Worm (Caenorhabditis elegans) whole organism, mixed stage, embryonic: Measurements from ENCODE around the gene ubh-1.
A peak's percentile ranks its signal among the peaks of the same experiment; 100 is the strongest.

ENCODE experiments used
- M03D4.4 ChIP-seq: sonication (generic microtip); optimal IDR thresholded peaks from 2 replicates; lab custom pipeline; 2017; ENCODE audit warnings: mild to moderate bottlenecking, missing genetic modification characterization, missing compliant biosample characterization
- bed-3 ChIP-seq: fragments of 200-800 bp; sonication (Bioruptor generic); optimal IDR thresholded peaks from 3 replicates; lab custom pipeline; 2018; ENCODE audit warnings: mild to moderate bottlenecking, missing genetic modification characterization, moderate library complexity, missing compliant biosample characterization
- ceh-39 ChIP-seq: fragments of 150-350 bp; optimal IDR thresholded peaks from 2 replicates; lab custom pipeline; 2014; ENCODE audit warnings: missing biosample characterization, missing genetic modification characterization
- ceh-83 ChIP-seq: fragments of 200-800 bp; sonication (Bioruptor generic); optimal IDR thresholded peaks from 2 replicates; lab custom pipeline; 2018; ENCODE audit warnings: mild to moderate bottlenecking, missing genetic modification characterization, missing compliant biosample characterization
- ces-1 ChIP-seq: fragments of 150-350 bp; optimal IDR thresholded peaks from 2 replicates; lab custom pipeline; 2014; ENCODE audit warnings: missing biosample characterization, missing genetic modification reagents, missing genetic modification characterization
- cnd-1 ChIP-seq: fragments of 200-800 bp; sonication (Bioruptor generic); optimal IDR thresholded peaks from 2 replicates; lab custom pipeline; 2018; ENCODE audit warnings: mild to moderate bottlenecking, missing genetic modification characterization, missing compliant biosample characterization
- drap-1 ChIP-seq: fragments of 200-800 bp; sonication (Bioruptor generic); optimal IDR thresholded peaks from 3 replicates; lab custom pipeline; 2018; ENCODE audit warnings: mild to moderate bottlenecking, missing genetic modification characterization, missing compliant biosample characterization
- elt-1 ChIP-seq: sonication (generic microtip); optimal IDR thresholded peaks from 2 replicates; lab custom pipeline; 2017; ENCODE audit warnings: missing genetic modification characterization, mild to moderate bottlenecking, missing compliant biosample characterization, antibody characterized with exemption, moderate library complexity, borderline replicate concordance; ENCODE audit not compliant: insufficient read depth
- elt-3 ChIP-seq: fragments of 150-350 bp; optimal IDR thresholded peaks from 2 replicates; lab custom pipeline; 2014; ENCODE audit warnings: missing biosample characterization, missing genetic modification characterization
- flh-1 ChIP-seq: fragments of 200-800 bp; sonication (Bioruptor generic); optimal IDR thresholded peaks from 2 replicates; lab custom pipeline; 2018; ENCODE audit warnings: mild to moderate bottlenecking, missing genetic modification characterization, moderate library complexity, missing compliant biosample characterization
- ham-2 ChIP-seq: fragments of 200-800 bp; sonication (Bioruptor generic); optimal IDR thresholded peaks from 2 replicates; lab custom pipeline; 2018; ENCODE audit warnings: mild to moderate bottlenecking, missing genetic modification characterization, missing compliant biosample characterization
- lin-32 ChIP-seq: fragments of 200-800 bp; sonication (Bioruptor generic); optimal IDR thresholded peaks from 2 replicates; lab custom pipeline; 2018; ENCODE audit warnings: mild to moderate bottlenecking, missing genetic modification characterization, missing compliant biosample characterization
- mab-5 ChIP-seq: fragments of 150-350 bp; optimal IDR thresholded peaks from 2 replicates; lab custom pipeline; 2014; ENCODE audit warnings: missing biosample characterization, missing genetic modification characterization
- mep-1 ChIP-seq: fragments of 150-350 bp; optimal IDR thresholded peaks from 2 replicates; lab custom pipeline; 2017; ENCODE audit warnings: missing biosample characterization, missing genetic modification reagents, missing genetic modification characterization, inconsistent platforms
- mls-2 ChIP-seq: sonication (generic microtip); optimal IDR thresholded peaks from 2 replicates; lab custom pipeline; 2016; ENCODE audit warnings: mild to moderate bottlenecking, missing genetic modification characterization, moderate library complexity, missing compliant biosample characterization
- nhr-12 ChIP-seq: fragments of 150-350 bp; optimal IDR thresholded peaks from 2 replicates; lab custom pipeline; 2014; ENCODE audit warnings: missing biosample characterization, missing genetic modification characterization
- nhr-2 ChIP-seq: fragments of 150-350 bp; optimal IDR thresholded peaks from 2 replicates; lab custom pipeline; 2014; ENCODE audit warnings: missing biosample characterization, missing genetic modification characterization
- nhr-237 ChIP-seq: fragments of 150-350 bp; optimal IDR thresholded peaks from 2 replicates; lab custom pipeline; 2014; ENCODE audit warnings: missing biosample characterization, missing genetic modification characterization
- nhr-28 ChIP-seq: fragments of 150-350 bp; optimal IDR thresholded peaks from 2 replicates; lab custom pipeline; 2014; ENCODE audit warnings: missing biosample characterization, missing genetic modification characterization
- nhr-76 ChIP-seq: sonication (generic microtip); optimal IDR thresholded peaks from 2 replicates; lab custom pipeline; 2017; ENCODE audit warnings: missing biosample characterization, missing genetic modification characterization
- pha-4 ChIP-seq: fragments of 150-350 bp; optimal IDR thresholded peaks from 2 replicates; lab custom pipeline; 2018; ENCODE audit warnings: missing biosample characterization, missing genetic modification reagents, missing genetic modification characterization
- sem-2 ChIP-seq: fragments of 200-800 bp; sonication (Bioruptor generic); optimal IDR thresholded peaks from 2 replicates; lab custom pipeline; 2018; ENCODE audit warnings: mild to moderate bottlenecking, missing genetic modification characterization, missing compliant biosample characterization
- snpc-4 ChIP-seq: fragments of 150-350 bp; optimal IDR thresholded peaks from 2 replicates; lab custom pipeline; 2014; ENCODE audit warnings: missing biosample characterization, missing genetic modification characterization
- tbx-8 ChIP-seq: fragments of 200-800 bp; sonication (Bioruptor generic); optimal IDR thresholded peaks from 2 replicates; lab custom pipeline; 2018; ENCODE audit warnings: mild to moderate bottlenecking, missing genetic modification characterization, moderate library complexity, missing compliant biosample characterization
- unc-120 ChIP-seq: sonication (generic microtip); optimal IDR thresholded peaks from 2 replicates; lab custom pipeline; 2017; ENCODE audit warnings: missing genetic modification characterization, missing compliant biosample characterization; ENCODE audit not compliant: poor library complexity, severe bottlenecking
- unc-39 ChIP-seq: fragments of 150-350 bp; optimal IDR thresholded peaks from 2 replicates; lab custom pipeline; 2014; ENCODE audit warnings: missing biosample characterization, missing genetic modification characterization
- unc-62 ChIP-seq: fragments of 150-350 bp; optimal IDR thresholded peaks from 2 replicates; lab custom pipeline; 2014; ENCODE audit warnings: missing biosample characterization, missing genetic modification reagents, missing genetic modification characterization
- ztf-11 ChIP-seq: fragments of 150-350 bp; optimal IDR thresholded peaks from 2 replicates; lab custom pipeline; 2014; ENCODE audit warnings: missing biosample characterization, missing genetic modification characterization

ubh-1 gene

ce11 chrV:6504131-6504827 is 6.9 kb downstream of the ubh-1 start, which contains the start of gene moc-2:
TSS of gene moc-2 (minus strand) at chrV:6504181.
- TF ChIP-seq bed-3 = no peak
- no peak for TF ChIP-seq mep-1 (tag; lab: Kevin White, UChicago)
- no peak for TF ChIP-seq nhr-237 (tag; lab: Kevin White, UChicago)
- no peak for TF ChIP-seq ztf-11
- no peak for TF ChIP-seq ceh-83 (GFP tag; lab: Kevin White, UChicago)
- TF ChIP-seq nhr-2 (tag; lab: Kevin White, UChicago) = no peak
- no peak for TF ChIP-seq unc-62 (GFP tag; lab: Kevin White, UChicago)
- no peak for TF ChIP-seq ces-1
- no peak for TF ChIP-seq ham-2 (GFP tag; lab: Kevin White, UChicago)
- TF ChIP-seq unc-39 = no peak
- TF ChIP-seq, all 35 proteins: peak for 0

DNA sequence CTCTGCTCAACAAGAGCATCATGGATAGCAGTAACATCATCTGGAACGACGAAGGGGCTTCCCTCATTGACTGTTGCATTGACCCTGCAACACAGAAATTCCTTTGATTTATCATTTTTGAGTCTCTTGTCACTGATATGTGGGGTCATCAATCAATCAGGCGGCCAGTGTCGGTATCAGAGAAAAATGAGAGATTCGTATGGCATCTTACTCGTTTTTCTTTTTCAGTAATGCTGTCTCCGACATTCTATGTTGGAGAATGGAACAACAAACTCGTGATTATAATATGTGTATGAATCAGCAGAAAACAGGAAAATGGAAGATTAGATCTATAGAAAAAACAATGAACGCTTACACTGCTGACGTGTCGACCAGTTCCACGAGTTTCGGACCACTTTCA is 8.1 kb downstream of the ubh-1 start:
- TF ChIP-seq unc-120 (tag; lab: Kevin White, UChicago) = no peak
- TF ChIP-seq unc-62 (GFP tag; lab: Kevin White, UChicago) = peak; percentile 9

- TF ChIP-seq drap-1 (GFP tag; lab: Kevin White, UChicago) (no peak), flh-1 (no peak), cnd-1 (no peak), elt-1 (tag; lab: Kevin White, UChicago) (no peak), ham-2 (GFP tag; lab: Kevin White, UChicago) (no peak), mls-2 (no peak), sem-2 (GFP tag; lab: Kevin White, UChicago) (no peak), ceh-39 (tag; lab: Kevin White, UChicago) (no peak), mep-1 (tag; lab: Kevin White, UChicago) (no peak), nhr-237 (tag; lab: Kevin White, UChicago) (no peak), pha-4 (tag; lab: Kevin White, UChicago) (no peak), lin-32 (GFP tag; lab: Kevin White, UChicago) (no peak)
Observed at ce11 chrV:6498903-6499302, 12.3 kb downstream of the ubh-1 start, which contains the start of gene W01A11.1. TSS of gene W01A11.1 (plus strand) at chrV:6499224.

DNA sequence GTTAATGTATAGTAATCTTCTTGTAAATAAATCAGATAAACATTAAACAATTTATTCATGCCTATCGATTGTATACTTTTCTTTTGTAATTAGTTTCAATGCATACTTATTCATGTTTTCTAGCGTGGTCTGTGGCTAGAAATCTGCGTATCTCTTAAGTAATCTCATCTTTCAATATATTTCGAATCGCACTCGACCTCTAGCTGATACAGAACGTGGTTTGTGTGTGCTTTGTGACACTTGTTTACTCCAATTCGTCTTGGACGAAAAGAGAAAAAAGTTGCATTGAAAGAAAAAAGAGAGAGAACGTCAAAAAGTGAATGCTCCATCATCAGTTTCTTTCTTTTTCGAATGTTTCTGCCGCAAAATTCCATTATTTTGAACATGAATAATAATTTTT is 12.8 kb downstream of the ubh-1 start:
- TF ChIP-seq bed-3 (no peak), mab-5 (tag; lab: Kevin White, UChicago) (no peak), nhr-76 (tag; lab: Kevin White, UChicago) (no peak), M03D4.4 (tag; lab: Kevin White, UChicago) (no peak), elt-3 (tag; lab: Kevin White, UChicago) (no peak), tbx-8 (GFP tag; lab: Kevin White, UChicago) (no peak), sem-2 (GFP tag; lab: Kevin White, UChicago) (no peak), lin-32 (GFP tag; lab: Kevin White, UChicago) (no peak), flh-1 (no peak), nhr-12 (tag; lab: Kevin White, UChicago) (no peak), nhr-28 (no peak), snpc-4 (tag; lab: Kevin White, UChicago) (no peak), unc-39 (no peak), mls-2 (no peak), nhr-2 (tag; lab: Kevin White, UChicago) (no peak), ztf-11 (no peak)
- TF ChIP-seq, all 35 proteins: peak for 0

DNA sequence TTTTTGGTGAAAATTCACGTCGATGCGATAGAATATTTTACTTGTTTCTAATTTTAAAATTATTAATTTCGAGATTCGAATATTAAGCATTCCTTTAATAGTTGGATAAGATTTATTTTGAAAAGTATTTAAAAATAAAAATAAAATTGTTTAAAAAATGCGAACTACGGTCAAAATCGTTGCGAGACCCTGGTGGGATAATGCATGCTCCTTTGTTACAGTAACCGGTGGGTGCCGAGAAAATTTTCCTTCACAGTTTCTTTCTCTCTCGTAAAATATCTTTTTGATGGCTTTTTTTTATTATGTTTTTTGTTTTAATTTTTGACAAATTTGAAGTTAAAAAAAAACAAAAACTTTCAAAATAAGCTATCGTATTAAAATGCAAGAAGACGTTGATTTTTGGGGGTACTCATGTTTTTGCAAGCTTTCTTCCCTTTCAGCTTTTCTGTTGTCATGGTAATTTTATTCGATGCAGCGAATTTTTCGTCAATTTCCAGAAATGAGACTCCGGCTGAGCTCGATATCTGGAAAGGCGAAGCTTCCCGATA is 14.5 kb downstream of the ubh-1 start, which contains the start of gene dgtr-1:
Gene dgtr-1 (plus strand): TSS at position 498 of the 548 bp plus-strand sequence.
- no peak for TF ChIP-seq mls-2

- no peak for TF ChIP-seq unc-39
Observed at ce11 chrV:6495353-6495752, 15.9 kb downstream of the ubh-1 start.
